Fruit fly (Drosophila melanogaster): Measurements from ENCODE around the gene Cdep.

DNA sequence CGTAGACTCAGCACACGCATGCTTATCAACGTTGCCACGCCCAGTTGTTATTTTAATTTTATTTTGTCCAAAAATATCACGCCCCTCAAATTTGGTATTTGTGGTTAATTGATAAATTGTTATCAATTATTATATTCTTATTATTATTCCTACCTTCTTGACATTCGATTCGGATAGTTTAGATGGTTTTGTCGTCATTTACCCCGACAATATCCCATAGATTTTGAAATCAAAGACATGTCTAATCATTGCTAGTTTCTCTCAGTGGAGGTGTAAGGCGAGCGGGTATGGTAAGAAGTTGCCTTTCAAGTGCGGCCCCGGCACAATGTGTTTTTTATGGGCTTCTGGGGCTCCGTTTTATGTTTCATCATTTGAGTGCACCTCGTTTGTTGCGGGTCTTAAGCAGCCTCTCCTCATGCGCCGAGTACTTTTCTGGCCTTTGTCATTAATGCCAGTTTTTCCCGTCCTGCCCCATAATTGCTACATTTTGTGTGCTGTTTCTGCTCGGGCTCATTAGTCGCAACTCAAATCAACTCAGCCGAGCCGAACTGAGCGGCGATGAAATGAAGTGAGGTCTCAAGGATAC, 68.9 kb downstream of the Cdep start:
- TF ChIP-seq Dll (optimal IDR thresholded peaks at IDR 0.05) = no peak
- no peak for TF ChIP-seq CG8478 (optimal IDR thresholded peaks at IDR 0.05)
- no peak for TF ChIP-seq usp (GFP tag; optimal IDR thresholded peaks at IDR 0.05)
- TF ChIP-seq psq (optimal IDR thresholded peaks at IDR 0.05) = no peak
- no peak for TF ChIP-seq pan (optimal IDR thresholded peaks at IDR 0.05)
